Worm (Caenorhabditis elegans): Measurements from ENCODE around the gene F19B10.13.
A peak's percentile ranks its signal among the peaks of the same experiment; 100 is the strongest.

The F19B10.13 gene

ce11 chrII:3681365-3682083 is 19.4 kb downstream of the F19B10.13 start, which contains the start of gene F19B10.10:
TSS of gene F19B10.10 (minus strand) at chrII:3681415.
- no peak for TF ChIP-seq pqm-1 (tag; optimal IDR thresholded peaks at IDR 0.05)
- TF ChIP-seq unc-39 (tag; optimal IDR thresholded peaks at IDR 0.05): no peak
- no peak for TF ChIP-seq fos-1 (tag; optimal IDR thresholded peaks at IDR 0.05)
- TF ChIP-seq nhr-43 (tag; optimal IDR thresholded peaks at IDR 0.05; ENCODE audit: poor library complexity, severe bottlenecking): no peak
- no peak for TF ChIP-seq daf-12 (tag; optimal IDR thresholded peaks at IDR 0.05)
- no peak for TF ChIP-seq ama-1 (optimal IDR thresholded peaks at IDR 0.05)
- no peak for TF ChIP-seq eor-1 (tag; optimal IDR thresholded peaks at IDR 0.05)
- TF ChIP-seq mml-1 (tag; optimal IDR thresholded peaks at IDR 0.05): no peak
- TF ChIP-seq ceh-16 (tag; optimal IDR thresholded peaks at IDR 0.05): no peak
- no peak for TF ChIP-seq sea-2 (GFP tag; optimal IDR thresholded peaks at IDR 0.05)
- no peak for TF ChIP-seq jun-1 (tag; optimal IDR thresholded peaks at IDR 0.05)
- TF ChIP-seq pha-4 (tag; optimal IDR thresholded peaks at IDR 0.05): no peak
- no peak for TF ChIP-seq tbx-2 (tag; optimal IDR thresholded peaks at IDR 0.05)
- no peak for TF ChIP-seq lin-39 (tag; optimal IDR thresholded peaks at IDR 0.05)
- no peak for TF ChIP-seq ztf-4 (tag; optimal IDR thresholded peaks at IDR 0.05)
- no peak for TF ChIP-seq ceh-82 (tag; optimal IDR thresholded peaks at IDR 0.05)
- no peak for TF ChIP-seq nfya-1 (tag; optimal IDR thresholded peaks at IDR 0.05; ENCODE audit: insufficient read depth)
- TF ChIP-seq ZK546.5 (tag; optimal IDR thresholded peaks at IDR 0.05): no peak
- no peak for TF ChIP-seq egl-27 (tag; optimal IDR thresholded peaks at IDR 0.05)
- TF ChIP-seq ztf-11 (tag; optimal IDR thresholded peaks at IDR 0.05): no peak

DNA sequence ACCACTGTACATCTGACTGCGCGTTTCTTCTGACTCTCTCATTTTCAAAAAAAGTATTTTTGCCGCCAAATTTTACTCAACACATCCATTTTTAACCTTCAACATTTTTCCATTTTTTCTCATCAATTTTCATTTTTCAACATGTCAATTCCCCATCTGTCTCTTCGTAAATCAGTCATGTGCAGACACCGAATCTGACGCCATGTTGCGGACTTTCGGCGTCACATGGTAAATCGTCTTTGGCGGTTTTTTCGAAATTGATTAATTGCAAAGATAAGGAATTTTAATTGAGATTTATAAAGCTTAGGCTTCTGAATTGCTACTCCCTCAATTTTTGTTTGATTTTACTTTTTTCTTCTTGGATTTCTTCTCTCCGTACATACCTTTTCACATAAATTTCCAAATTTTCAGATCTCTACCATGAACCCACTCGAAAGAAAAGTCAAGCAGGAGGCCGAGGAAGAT is 20.7 kb downstream of the F19B10.13 start, which contains the start of gene F19B10.1:
TSS of gene F19B10.1 (plus strand) at position 415 of the 465 bp plus-strand sequence.
- TF ChIP-seq lsy-12 (tag; optimal IDR thresholded peaks at IDR 0.05) (no peak), fkh-2 (tag; optimal IDR thresholded peaks at IDR 0.05) (no peak), nhr-28 (tag; optimal IDR thresholded peaks at IDR 0.05) (no peak), nfya-1 (tag; optimal IDR thresholded peaks at IDR 0.05; ENCODE audit: insufficient read depth) (peak; percentile 81), ama-1 (optimal IDR thresholded peaks at IDR 0.05) (no peak), ceh-28 (tag; optimal IDR thresholded peaks at IDR 0.05) (no peak), elt-1 (tag; optimal IDR thresholded peaks at IDR 0.05) (peak; percentile 44), pha-4 (tag; optimal IDR thresholded peaks at IDR 0.05) (peak; percentile 81), unc-62 (GFP tag; optimal IDR thresholded peaks at IDR 0.05) (peak; percentile 63), ceh-82 (tag; optimal IDR thresholded peaks at IDR 0.05) (no peak), sea-2 (GFP tag; optimal IDR thresholded peaks at IDR 0.05) (no peak), nhr-25 (tag; optimal IDR thresholded peaks at IDR 0.05) (peak; percentile 85), tbx-2 (tag; optimal IDR thresholded peaks at IDR 0.05) (no peak), hmg-11 (tag; optimal IDR thresholded peaks at IDR 0.05) (no peak), egl-5 (tag; optimal IDR thresholded peaks at IDR 0.05) (peak; percentile 34), nhr-23 (tag; optimal IDR thresholded peaks at IDR 0.05) (peak; percentile 65), nhr-76 (tag; optimal IDR thresholded peaks at IDR 0.05) (no peak), elt-2 (tag; optimal IDR thresholded peaks at IDR 0.05) (peak; percentile 70), elt-3 (tag; optimal IDR thresholded peaks at IDR 0.05) (no peak), ztf-4 (tag; optimal IDR thresholded peaks at IDR 0.05) (no peak), ZK546.5 (tag; optimal IDR thresholded peaks at IDR 0.05) (no peak), skn-1 (tag; optimal IDR thresholded peaks at IDR 0.05) (no peak), fos-1 (tag; optimal IDR thresholded peaks at IDR 0.05) (no peak), R02D3.7 (tag; optimal IDR thresholded peaks at IDR 0.05) (peak; percentile 74), eor-1 (tag; optimal IDR thresholded peaks at IDR 0.05) (no peak), daf-12 (tag; optimal IDR thresholded peaks at IDR 0.05) (no peak), mdl-1 (tag; optimal IDR thresholded peaks at IDR 0.05) (no peak), ceh-16 (tag; optimal IDR thresholded peaks at IDR 0.05) (no peak), aly-2 (tag; optimal IDR thresholded peaks at IDR 0.05) (no peak), nhr-11 (tag; optimal IDR thresholded peaks at IDR 0.05) (no peak), nhr-237 (tag; optimal IDR thresholded peaks at IDR 0.05) (no peak), lin-15B (tag; optimal IDR thresholded peaks at IDR 0.05) (peak; percentile 65), ztf-11 (tag; optimal IDR thresholded peaks at IDR 0.05) (no peak), lin-39 (tag; optimal IDR thresholded peaks at IDR 0.05) (peak; percentile 45), snpc-4 (tag; optimal IDR thresholded peaks at IDR 0.05) (peak; percentile 62), nhr-43 (tag; optimal IDR thresholded peaks at IDR 0.05; ENCODE audit: poor library complexity, severe bottlenecking) (peak; percentile 50), nhr-77 (tag; optimal IDR thresholded peaks at IDR 0.05) (no peak), zag-1 (tag; optimal IDR thresholded peaks at IDR 0.05) (no peak), mml-1 (tag; optimal IDR thresholded peaks at IDR 0.05) (no peak), egl-27 (tag; optimal IDR thresholded peaks at IDR 0.05) (no peak), ceh-9 (tag; optimal IDR thresholded peaks at IDR 0.05) (no peak), unc-39 (tag; optimal IDR thresholded peaks at IDR 0.05) (no peak), fkh-10 (GFP tag; optimal IDR thresholded peaks at IDR 0.05) (no peak), nhr-12 (tag; optimal IDR thresholded peaks at IDR 0.05) (no peak)

Measured in whole organism, L3 larva.